Worm (Caenorhabditis elegans) whole organism, young adult: Measurements from ENCODE around the gene ncl-1.

Experiments used
- B0019.2 ChIP-seq: fragments of 200-800 bp; sonication (Bioruptor generic); conservative IDR thresholded peaks from 2 replicates; pipeline ENCODE4 v1.3.6; 2022; ENCODE audit warnings: missing genetic modification reagents, missing genetic modification characterization, missing compliant biosample characterization
- B0035.1 ChIP-seq: sonication (generic microtip); optimal IDR thresholded peaks from 2 replicates; lab custom pipeline; 2016; ENCODE audit warnings: missing genetic modification characterization, mild to moderate bottlenecking, missing compliant biosample characterization, missing genotype, missing genetic modification reagents
- B0261.1 ChIP-seq: sonication (generic microtip); optimal IDR thresholded peaks from 2 replicates; lab custom pipeline; 2016; ENCODE audit warnings: mild to moderate bottlenecking, missing genetic modification characterization, moderate library complexity, missing compliant biosample characterization
- C06A6.2 ChIP-seq: fragments of 200-800 bp; sonication (Bioruptor generic); conservative IDR thresholded peaks from 2 replicates; pipeline ENCODE4 v1.3.6; 2022; ENCODE audit warnings: missing genetic modification characterization, missing compliant biosample characterization
- D2030.7 ChIP-seq: fragments of 200-800 bp; sonication (Bioruptor generic); IDR thresholded peaks from 2 replicates; pipeline ENCODE4 v1.3.6; 2022; ENCODE audit warnings: missing genetic modification reagents, missing genetic modification characterization, missing compliant biosample characterization
- F22D6.2 ChIP-seq: sonication (generic microtip); optimal IDR thresholded peaks from 2 replicates; lab custom pipeline; 2016; ENCODE audit warnings: mild to moderate bottlenecking, missing genetic modification characterization, missing compliant biosample characterization
- F33H1.4 ChIP-seq: fragments of 200-800 bp; sonication (Bioruptor generic); IDR thresholded peaks from 2 replicates; pipeline ENCODE4 v1.3.6; 2022; ENCODE audit warnings: missing genetic modification reagents, missing genetic modification characterization, missing compliant biosample characterization
- F39B2.1 ChIP-seq: fragments of 200-800 bp; sonication (Bioruptor generic); IDR thresholded peaks from 2 replicates; pipeline ENCODE4 v1.3.6; 2022; ENCODE audit warnings: missing genetic modification reagents, missing genetic modification characterization, missing compliant biosample characterization
- F55B11.4 ChIP-seq: sonication (generic microtip); optimal IDR thresholded peaks from 2 replicates; lab custom pipeline; 2016; ENCODE audit warnings: missing compliant biosample characterization, missing genetic modification characterization, borderline replicate concordance; ENCODE audit not compliant: insufficient read depth
- K12H6.12 ChIP-seq: fragments of 200-800 bp; sonication (Bioruptor generic); optimal IDR thresholded peaks from 2 replicates; lab custom pipeline; 2018; ENCODE audit warnings: mild to moderate bottlenecking, missing genetic modification characterization, missing compliant biosample characterization
- T26A5.8 ChIP-seq: sonication (generic microtip); optimal IDR thresholded peaks from 2 replicates; lab custom pipeline; 2016; ENCODE audit warnings: missing genetic modification characterization, missing compliant biosample characterization
- Y53G8AR.9 ChIP-seq: fragments of 200-800 bp; sonication (Bioruptor generic); conservative IDR thresholded peaks from 2 replicates; pipeline ENCODE4 v1.3.6; 2022; ENCODE audit warnings: missing genetic modification reagents, missing genetic modification characterization, missing compliant biosample characterization
- Y95B8A.8 ChIP-seq: fragments of 200-800 bp; sonication (Bioruptor generic); IDR thresholded peaks from 2 replicates; pipeline ENCODE4 v1.3.6; 2022; ENCODE audit warnings: missing genetic modification reagents, missing genetic modification characterization, missing compliant biosample characterization
- akir-1 ChIP-seq: fragments of 200-800 bp; sonication (Bioruptor generic); optimal IDR thresholded peaks from 2 replicates; lab custom pipeline; 2018; ENCODE audit warnings: mild to moderate bottlenecking, missing genetic modification characterization, moderate library complexity, missing compliant biosample characterization
- atf-7 ChIP-seq: sonication (generic microtip); optimal IDR thresholded peaks from 2 replicates; lab custom pipeline; 2017; ENCODE audit warnings: mild to moderate bottlenecking, missing genetic modification characterization, missing compliant biosample characterization
- athp-1 ChIP-seq: sonication (generic microtip); optimal IDR thresholded peaks from 2 replicates; lab custom pipeline; 2017; ENCODE audit warnings: mild to moderate bottlenecking, missing genetic modification characterization, missing compliant biosample characterization
- cebp-1 ChIP-seq, 2 experiments: fragments of 200-800 bp in 1 of 2; sonication (Bioruptor generic) in 1 of 2; sonication (generic microtip) in 1 of 2; IDR thresholded peaks in 1 of 2; optimal IDR thresholded peaks in 1 of 2; 2 replicates each; pipeline versions ENCODE4 v1.3.6 to Lab custom; 2017 to 2022; ENCODE audit warnings: missing compliant biosample characterization in 2 of 2, missing genetic modification characterization in 2 of 2, mild to moderate bottlenecking in 1 of 2, missing genetic modification reagents in 1 of 2, moderate library complexity in 1 of 2
- cebp-2 ChIP-seq: fragments of 200-800 bp; sonication (Bioruptor generic); IDR thresholded peaks from 2 replicates; pipeline ENCODE4 v1.3.6; 2022; ENCODE audit warnings: missing genetic modification characterization, missing compliant biosample characterization
- ceh-100 ChIP-seq: fragments of 200-800 bp; sonication (Bioruptor generic); IDR thresholded peaks from 2 replicates; pipeline ENCODE4 v1.3.6; 2022; ENCODE audit warnings: missing genetic modification reagents, missing genetic modification characterization, missing compliant biosample characterization
- ceh-58 ChIP-seq: fragments of 200-800 bp; sonication (Bioruptor generic); IDR thresholded peaks from 2 replicates; pipeline ENCODE4 v1.3.6; 2022; ENCODE audit warnings: missing genetic modification characterization, missing compliant biosample characterization
- ceh-91 ChIP-seq: fragments of 200-800 bp; sonication (Bioruptor generic); IDR thresholded peaks from 2 replicates; pipeline ENCODE4 v1.3.6; 2022; ENCODE audit warnings: missing genetic modification reagents, missing genetic modification characterization, missing compliant biosample characterization
- egl-18 ChIP-seq: fragments of 200-800 bp; sonication (Bioruptor generic); IDR thresholded peaks from 2 replicates; pipeline ENCODE4 v1.3.6; 2022; ENCODE audit warnings: missing genetic modification reagents, missing genetic modification characterization, missing compliant biosample characterization
- ekl-4 ChIP-seq: fragments of 200-800 bp; sonication (Bioruptor generic); IDR thresholded peaks from 2 replicates; pipeline ENCODE4 v1.3.6; 2022; ENCODE audit warnings: missing genetic modification reagents, missing genetic modification characterization, missing compliant biosample characterization
- ets-4 ChIP-seq: fragments of 200-800 bp; sonication (Bioruptor generic); optimal IDR thresholded peaks from 2 replicates; lab custom pipeline; 2018; ENCODE audit warnings: mild to moderate bottlenecking, missing genetic modification characterization, missing compliant biosample characterization
- fkh-3 ChIP-seq: sonication (generic microtip); optimal IDR thresholded peaks from 2 replicates; lab custom pipeline; 2016; ENCODE audit warnings: mild to moderate bottlenecking, missing genetic modification characterization, missing compliant biosample characterization
- gei-17 ChIP-seq: fragments of 200-800 bp; sonication (Bioruptor generic); optimal IDR thresholded peaks from 2 replicates; lab custom pipeline; 2018; ENCODE audit warnings: mild to moderate bottlenecking, missing genetic modification characterization, missing compliant biosample characterization
- lin-54 ChIP-seq: fragments of 200-800 bp; sonication (Bioruptor generic); optimal IDR thresholded peaks from 2 replicates; lab custom pipeline; 2018; ENCODE audit warnings: mild to moderate bottlenecking, missing genetic modification characterization, missing compliant biosample characterization
- lir-1 ChIP-seq: fragments of 200-800 bp; sonication (Bioruptor generic); conservative IDR thresholded peaks from 2 replicates; pipeline ENCODE4 v1.3.6; 2022; ENCODE audit warnings: missing genetic modification reagents, missing genetic modification characterization, missing compliant biosample characterization
- madf-10 ChIP-seq: sonication (generic microtip); optimal IDR thresholded peaks from 2 replicates; lab custom pipeline; 2016; ENCODE audit warnings: mild to moderate bottlenecking, missing genetic modification characterization, missing compliant biosample characterization
- madf-3 ChIP-seq: fragments of 200-800 bp; sonication (Bioruptor generic); IDR thresholded peaks from 2 replicates; pipeline ENCODE4 v1.3.6; 2022; ENCODE audit warnings: missing genetic modification reagents, missing genetic modification characterization, missing compliant biosample characterization
- nfya-2 ChIP-seq: fragments of 200-800 bp; sonication (Bioruptor generic); IDR thresholded peaks from 2 replicates; pipeline ENCODE4 v1.3.6; 2022; ENCODE audit warnings: missing genetic modification reagents, missing genetic modification characterization, missing compliant biosample characterization
- nhr-120 ChIP-seq: fragments of 200-800 bp; sonication (Bioruptor generic); IDR thresholded peaks from 2 replicates; pipeline ENCODE4 v1.3.6; 2022; ENCODE audit warnings: missing genetic modification characterization, missing compliant biosample characterization
- nhr-179 ChIP-seq: sonication (generic microtip); optimal IDR thresholded peaks from 2 replicates; lab custom pipeline; 2016; ENCODE audit warnings: mild to moderate bottlenecking, missing genetic modification characterization, missing compliant biosample characterization
- nhr-27 ChIP-seq: fragments of 200-800 bp; sonication (Bioruptor generic); optimal IDR thresholded peaks from 2 replicates; lab custom pipeline; 2018; ENCODE audit warnings: mild to moderate bottlenecking, missing genetic modification characterization, moderate library complexity, missing compliant biosample characterization
- nhr-90 ChIP-seq: sonication (generic microtip); optimal IDR thresholded peaks from 2 replicates; lab custom pipeline; 2016; ENCODE audit warnings: missing genotype, mild to moderate bottlenecking, missing genetic modification characterization, missing compliant biosample characterization
- pha-4 ChIP-seq: fragments of 150-350 bp; sonication (generic microtip); optimal IDR thresholded peaks from 2 replicates; lab custom pipeline; 2014; ENCODE audit warnings: missing biosample characterization, missing genetic modification reagents, missing genetic modification characterization
- rcor-1 ChIP-seq: fragments of 200-800 bp; sonication (Bioruptor generic); IDR thresholded peaks from 2 replicates; pipeline ENCODE4 v1.3.6; 2022; ENCODE audit warnings: missing genetic modification reagents, missing genetic modification characterization, missing compliant biosample characterization
- rpc-1 ChIP-seq, 2 experiments: fragments of 150-350 bp in 1 of 2; sonication (generic microtip) in 1 of 2; optimal IDR thresholded peaks; 2 replicates each; lab custom pipeline; 2014 to 2018; ENCODE audit warnings: missing biosample characterization in 1 of 2, missing genetic modification characterization in 1 of 2, missing genetic modification reagents in 1 of 2, missing genotype in 1 of 2
- sdz-38 ChIP-seq: sonication (generic microtip); optimal IDR thresholded peaks from 2 replicates; lab custom pipeline; 2016; ENCODE audit warnings: missing genotype, missing genetic modification characterization, missing compliant biosample characterization
- snpc-1.1 ChIP-seq: sonication (generic microtip); optimal IDR thresholded peaks from 2 replicates; lab custom pipeline; 2017; ENCODE audit warnings: missing genetic modification characterization, mild to moderate bottlenecking, missing compliant biosample characterization, antibody characterized with exemption, moderate library complexity, missing genotype, missing genetic modification reagents; ENCODE audit not compliant: insufficient read depth
- snpc-1.3 ChIP-seq: sonication (generic microtip); optimal IDR thresholded peaks from 2 replicates; lab custom pipeline; 2017; ENCODE audit warnings: missing genetic modification characterization, mild to moderate bottlenecking, missing compliant biosample characterization, antibody characterized with exemption, moderate library complexity, missing genotype, missing genetic modification reagents; ENCODE audit not compliant: insufficient read depth
- snpc-3.4 ChIP-seq: sonication (generic microtip); optimal IDR thresholded peaks from 2 replicates; lab custom pipeline; 2017; ENCODE audit warnings: missing genetic modification characterization, mild to moderate bottlenecking, missing compliant biosample characterization, antibody characterized with exemption, moderate library complexity, missing genotype, missing genetic modification reagents
- somi-1 ChIP-seq: fragments of 200-800 bp; sonication (Bioruptor generic); optimal IDR thresholded peaks from 2 replicates; lab custom pipeline; 2018; ENCODE audit warnings: mild to moderate bottlenecking, missing genetic modification characterization, missing compliant biosample characterization
- unc-130 ChIP-seq: sonication (generic microtip); optimal IDR thresholded peaks from 2 replicates; lab custom pipeline; 2016; ENCODE audit warnings: missing genetic modification reagents, missing genetic modification characterization, missing compliant biosample characterization
- zim-3 ChIP-seq: sonication (generic microtip); optimal IDR thresholded peaks from 2 replicates; lab custom pipeline; 2017; ENCODE audit warnings: mild to moderate bottlenecking, missing genetic modification characterization, moderate library complexity, missing compliant biosample characterization
- ztf-18 ChIP-seq: sonication (generic microtip); optimal IDR thresholded peaks from 2 replicates; lab custom pipeline; 2016; ENCODE audit warnings: missing genotype, mild to moderate bottlenecking, missing genetic modification characterization, missing compliant biosample characterization
- ztf-3 ChIP-seq: fragments of 200-800 bp; sonication (Bioruptor generic); optimal IDR thresholded peaks from 2 replicates; lab custom pipeline; 2018; ENCODE audit warnings: mild to moderate bottlenecking, missing genetic modification characterization, missing compliant biosample characterization
- ztf-6 ChIP-seq: fragments of 200-800 bp; sonication (Bioruptor generic); IDR thresholded peaks from 2 replicates; pipeline ENCODE4 v1.3.6; 2022; ENCODE audit warnings: missing genetic modification reagents, missing genetic modification characterization, missing compliant biosample characterization

Gene ncl-1

DNA sequence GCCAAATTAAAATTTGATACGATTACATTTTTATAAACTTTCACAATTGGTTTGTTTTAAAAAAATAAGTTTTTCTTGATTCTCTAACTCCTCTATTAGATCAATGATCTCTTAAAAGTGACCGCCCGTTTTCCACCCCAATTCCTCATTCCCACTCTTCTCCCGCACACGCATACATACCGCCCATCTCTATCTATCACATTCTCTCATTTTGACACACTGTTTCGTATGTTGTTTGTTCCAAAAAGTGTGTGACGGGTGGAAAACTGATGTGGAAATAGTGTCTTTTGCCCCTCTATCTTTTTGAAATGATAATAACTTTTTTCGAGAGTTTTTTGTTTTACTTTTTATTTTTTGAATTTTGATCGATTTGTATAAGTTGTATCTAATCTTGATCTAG is 1.2 kb upstream of the ncl-1 start (continued):
- TF ChIP-seq egl-18 (GFP tag; lab: Robert Waterston, UW) (no peak), nhr-179 (tag; lab: Kevin White, UChicago) (no peak), madf-10 (tag; lab: Kevin White, UChicago) (peak; percentile 25), lir-1 (GFP tag; lab: Robert Waterston, UW) (no peak), somi-1 (GFP tag; lab: Kevin White, UChicago) (peak; percentile 71), cebp-1 (GFP tag; IDR thresholded peaks at IDR 0.05; lab: Robert Waterston, UW) (peak; percentile 42; the same call in 1 of the 2 replicates), cebp-1 (tag; optimal IDR thresholded peaks at IDR 0.05; lab: Kevin White, UChicago) (peak; percentile 86), snpc-1.3 (tag; lab: Kevin White, UChicago) (no peak), D2030.7 (GFP tag; lab: Robert Waterston, UW) (no peak), zim-3 (tag; lab: Kevin White, UChicago) (no peak), F39B2.1 (GFP tag; lab: Robert Waterston, UW) (no peak), athp-1 (tag; lab: Kevin White, UChicago) (no peak), B0019.2 (no peak), ceh-58 (GFP tag; lab: Robert Waterston, UW) (no peak), T26A5.8 (tag; lab: Kevin White, UChicago) (no peak), F33H1.4 (GFP tag; lab: Robert Waterston, UW) (no peak), B0035.1 (tag; lab: Kevin White, UChicago) (no peak), Y53G8AR.9 (GFP tag; lab: Robert Waterston, UW) (peak; percentile 54; the same call in 1 of the 2 replicates), gei-17 (GFP tag; lab: Kevin White, UChicago) (no peak), B0261.1 (tag; lab: Kevin White, UChicago) (no peak), ztf-18 (tag; lab: Kevin White, UChicago) (peak; percentile 47), C06A6.2 (0 out of 2 replicates have a peak, but pooled peaks have one; percentile 26), atf-7 (tag; lab: Kevin White, UChicago) (no peak), pha-4 (tag; lab: Kevin White, UChicago) (no peak), lin-54 (GFP tag; lab: Kevin White, UChicago) (peak; percentile 45), sdz-38 (tag; lab: Kevin White, UChicago) (no peak), akir-1 (no peak), ekl-4 (peak; percentile 48; the same call in 1 of the 2 replicates), snpc-1.1 (tag; lab: Kevin White, UChicago) (no peak), nhr-27 (tag; lab: Kevin White, UChicago) (no peak), ets-4 (GFP tag; lab: Kevin White, UChicago) (peak; percentile 34), ztf-6 (no peak), madf-3 (GFP tag; lab: Robert Waterston, UW) (no peak), unc-130 (GFP tag; lab: Kevin White, UChicago) (no peak), nhr-90 (tag; lab: Kevin White, UChicago) (peak; percentile 47), ceh-100 (GFP tag; lab: Robert Waterston, UW) (no peak), F55B11.4 (tag; lab: Kevin White, UChicago) (no peak), nfya-2 (GFP tag; lab: Robert Waterston, UW) (no peak), ztf-3 (GFP tag; lab: Kevin White, UChicago) (no peak), K12H6.12 (peak; percentile 22), ceh-91 (no peak), fkh-3 (no peak), F22D6.2 (tag; lab: Kevin White, UChicago) (peak; percentile 67), nhr-120 (no peak), Y95B8A.8 (GFP tag; lab: Robert Waterston, UW) (no peak), rpc-1 (optimal IDR thresholded peaks at IDR 0.05; lab: Kevin White, UChicago) (no peak), rpc-1 (tag; optimal IDR thresholded peaks at IDR 0.05; lab: Kevin White, UChicago) (no peak), cebp-2 (GFP tag; lab: Robert Waterston, UW) (no peak), rcor-1 (GFP tag; lab: Robert Waterston, UW) (no peak), snpc-3.4 (tag; lab: Kevin White, UChicago) (no peak)
